Worm (Caenorhabditis elegans): ENCODE data around the gene aat-8.

Gene aat-8

DNA sequence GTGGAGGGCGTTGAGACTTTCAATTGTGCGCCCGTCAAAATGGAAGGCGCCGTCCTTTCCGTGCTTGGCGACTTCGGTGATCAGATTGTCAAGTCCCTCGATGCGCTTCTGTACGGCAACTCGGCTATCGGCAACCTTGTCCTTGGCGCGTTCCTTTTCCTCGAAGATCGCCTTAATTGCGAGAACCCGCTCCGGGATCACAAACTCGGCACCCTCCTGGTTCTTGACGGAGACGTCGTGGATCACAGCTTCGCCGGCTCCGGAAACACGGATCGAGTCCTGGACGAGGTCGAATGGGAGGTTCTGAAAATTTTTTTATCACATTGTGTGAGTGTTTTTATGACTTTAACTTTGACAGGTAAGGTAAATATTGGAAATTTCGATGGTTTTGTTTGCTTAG, 8.4 kb upstream of the aat-8 start:
- TF ChIP-seq fos-1 (tag; optimal IDR thresholded peaks at IDR 0.05): no peak
- TF ChIP-seq nhr-77 (tag; optimal IDR thresholded peaks at IDR 0.05): no peak
- no peak for TF ChIP-seq sem-4 (tag; optimal IDR thresholded peaks at IDR 0.05)
- no peak for TF ChIP-seq ztf-1 (GFP tag; conservative IDR thresholded peaks at IDR 0.05)
- no peak for TF ChIP-seq nhr-10 (tag; optimal IDR thresholded peaks at IDR 0.05)

DNA sequence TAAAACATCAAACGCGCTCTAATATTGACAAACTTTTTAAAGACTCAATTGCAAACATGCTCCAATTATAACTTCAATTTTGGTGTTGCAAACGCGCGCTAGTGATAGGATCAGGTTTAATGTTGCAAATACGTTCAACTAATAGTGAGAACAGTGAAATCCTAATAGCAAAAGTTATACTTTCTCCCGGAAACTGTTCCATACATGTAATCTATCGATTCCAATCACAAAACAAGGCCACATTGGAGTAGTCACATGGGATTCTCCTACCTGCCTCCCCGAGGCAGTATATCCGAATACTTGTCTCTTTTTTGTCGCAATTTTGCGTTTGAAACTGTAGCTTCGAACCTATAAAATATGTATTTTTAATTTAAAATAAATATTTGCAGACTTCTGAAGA, 5.0 kb upstream of the aat-8 start:
- TF ChIP-seq alr-1 (tag; optimal IDR thresholded peaks at IDR 0.05) (no peak), fos-1 (tag; optimal IDR thresholded peaks at IDR 0.05) (no peak), nhr-10 (tag; optimal IDR thresholded peaks at IDR 0.05) (no peak), nhr-23 (tag; optimal IDR thresholded peaks at IDR 0.05) (no peak), zag-1 (tag; optimal IDR thresholded peaks at IDR 0.05) (no peak), sma-9 (GFP tag; optimal IDR thresholded peaks at IDR 0.05) (no peak), sma-9 (tag; optimal IDR thresholded peaks at IDR 0.05) (no peak), gmeb-1 (tag; optimal IDR thresholded peaks at IDR 0.05) (no peak), crh-2 (tag; optimal IDR thresholded peaks at IDR 0.05) (no peak), F13H6.1 (tag; optimal IDR thresholded peaks at IDR 0.05) (no peak), nhr-77 (tag; optimal IDR thresholded peaks at IDR 0.05) (no peak), dmd-4 (tag; optimal IDR thresholded peaks at IDR 0.05) (no peak), peb-1 (tag; optimal IDR thresholded peaks at IDR 0.05) (no peak), blmp-1 (tag; optimal IDR thresholded peaks at IDR 0.05; ENCODE audit: insufficient read depth) (no peak), lin-39 (tag; optimal IDR thresholded peaks at IDR 0.05) (no peak), unc-55 (GFP tag; optimal IDR thresholded peaks at IDR 0.05) (no peak), elt-3 (tag; optimal IDR thresholded peaks at IDR 0.05) (no peak)

- no peak for TF ChIP-seq nhr-10 (tag; optimal IDR thresholded peaks at IDR 0.05)
- no peak for TF ChIP-seq zag-1 (tag; optimal IDR thresholded peaks at IDR 0.05)
- no peak for TF ChIP-seq F13H6.1 (tag; optimal IDR thresholded peaks at IDR 0.05)
- no peak for TF ChIP-seq nhr-77 (tag; optimal IDR thresholded peaks at IDR 0.05)
- no peak for TF ChIP-seq ztf-11 (tag; optimal IDR thresholded peaks at IDR 0.05)
- no peak for TF ChIP-seq ZK546.5 (tag; optimal IDR thresholded peaks at IDR 0.05)
- no peak for TF ChIP-seq unc-39 (tag; optimal IDR thresholded peaks at IDR 0.05)
- TF ChIP-seq ztf-1 (GFP tag; conservative IDR thresholded peaks at IDR 0.05): no peak
- TF ChIP-seq peb-1 (tag; optimal IDR thresholded peaks at IDR 0.05): no peak
- TF ChIP-seq elt-3 (tag; optimal IDR thresholded peaks at IDR 0.05): no peak
- no peak for TF ChIP-seq egl-27 (tag; optimal IDR thresholded peaks at IDR 0.05)
- TF ChIP-seq lin-39 (tag; optimal IDR thresholded peaks at IDR 0.05): no peak
- TF ChIP-seq nhr-6 (tag; optimal IDR thresholded peaks at IDR 0.05): no peak
- TF ChIP-seq nhr-129 (tag; optimal IDR thresholded peaks at IDR 0.05): no peak
- TF ChIP-seq unc-55 (GFP tag; optimal IDR thresholded peaks at IDR 0.05): no peak
- no peak for TF ChIP-seq R02D3.7 (tag; optimal IDR thresholded peaks at IDR 0.05)
- TF ChIP-seq nhr-12 (tag; optimal IDR thresholded peaks at IDR 0.05): no peak
- no peak for TF ChIP-seq ceh-16 (tag; optimal IDR thresholded peaks at IDR 0.05)
- no peak for TF ChIP-seq lin-13 (GFP tag; optimal IDR thresholded peaks at IDR 0.05)
- TF ChIP-seq nhr-11 (tag; optimal IDR thresholded peaks at IDR 0.05): no peak
These were observed 2.4 kb upstream of the aat-8 start, which contains the start of gene F37C4.4 for ce11 chrIV:3867252-3867651. TSS of gene F37C4.4 (plus strand) at chrIV:3867309.

DNA sequence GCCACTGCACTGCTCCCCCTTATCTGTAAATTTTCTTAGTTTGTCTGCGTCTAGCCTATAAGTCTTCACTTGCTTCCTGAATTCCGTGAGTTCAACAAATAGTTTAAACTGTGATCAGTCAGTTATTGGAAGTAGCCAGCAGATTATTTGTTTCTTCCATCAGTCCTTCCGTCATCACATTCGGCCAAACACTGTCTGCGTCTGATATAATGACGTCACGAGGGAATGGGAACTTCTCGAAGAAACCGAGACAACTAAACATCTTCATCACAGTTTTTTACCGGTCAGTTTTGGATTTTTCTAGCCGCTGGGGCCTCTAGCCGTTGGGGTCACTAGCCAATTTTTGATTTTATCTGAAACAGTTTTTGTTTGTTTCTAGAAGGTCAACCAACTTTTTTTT, 1.2 kb upstream of the aat-8 start:
- TF ChIP-seq nhr-25 (tag; optimal IDR thresholded peaks at IDR 0.05) (peak; percentile 38), fos-1 (tag; optimal IDR thresholded peaks at IDR 0.05) (peak; percentile 3), nhr-129 (tag; optimal IDR thresholded peaks at IDR 0.05) (peak; percentile 24), elt-1 (tag; optimal IDR thresholded peaks at IDR 0.05) (no peak)

DNA sequence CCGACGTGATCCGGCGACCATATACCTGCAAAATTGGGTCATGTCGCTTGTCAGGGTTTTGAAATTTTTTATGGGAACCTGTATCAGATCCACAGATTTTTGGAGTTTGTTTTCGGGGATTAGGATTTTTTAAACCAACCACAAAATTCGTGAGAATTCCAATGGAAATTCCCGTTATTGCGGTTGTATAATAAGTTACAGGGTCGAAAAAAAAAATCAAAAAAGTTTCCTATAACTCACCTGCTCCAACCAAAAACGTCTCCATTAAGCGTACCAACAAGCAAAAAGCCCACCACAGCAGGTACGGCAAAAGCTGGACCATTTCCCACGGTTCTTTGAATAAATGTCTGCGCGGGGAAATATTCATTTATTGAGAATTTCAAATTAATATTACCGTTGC, 1.9 kb downstream of the aat-8 start:
- TF ChIP-seq elt-1 (tag; optimal IDR thresholded peaks at IDR 0.05) (no peak), fos-1 (tag; optimal IDR thresholded peaks at IDR 0.05) (no peak), F13H6.1 (tag; optimal IDR thresholded peaks at IDR 0.05) (no peak), nhr-23 (tag; optimal IDR thresholded peaks at IDR 0.05) (no peak), lin-13 (GFP tag; optimal IDR thresholded peaks at IDR 0.05) (no peak), nhr-21 (tag; optimal IDR thresholded peaks at IDR 0.05) (no peak), aly-2 (tag; optimal IDR thresholded peaks at IDR 0.05) (no peak), ztf-4 (tag; optimal IDR thresholded peaks at IDR 0.05) (no peak)
